Fruit fly (Drosophila melanogaster) whole organism, embryonic: ENCODE measurements around the gene CG13008.

Experiments
- Abd-B ChIP-seq: fragments of 200-800 bp; sonication (Bioruptor generic); optimal IDR thresholded peaks from 2 replicates; lab custom pipeline; 2018; ENCODE audit warnings: missing biosample characterization, mild to moderate bottlenecking, missing genetic modification characterization, moderate library complexity
- CG12071 ChIP-seq: fragments of 200-800 bp; sonication (Bioruptor generic); optimal IDR thresholded peaks from 3 replicates; lab custom pipeline; 2018; ENCODE audit warnings: missing biosample characterization, mild to moderate bottlenecking, missing genetic modification characterization
- CG15514 ChIP-seq: fragments of 200-800 bp; sonication (Bioruptor generic); optimal IDR thresholded peaks from 3 replicates; lab custom pipeline; 2017; ENCODE audit warnings: missing biosample characterization, missing genetic modification characterization, mild to moderate bottlenecking, moderate library complexity, missing genetic modification reagents
- CG15601 ChIP-seq: fragments of 200-800 bp; sonication (Bioruptor generic); optimal IDR thresholded peaks from 3 replicates; lab custom pipeline; 2019; ENCODE audit warnings: missing biosample characterization, mild to moderate bottlenecking, missing genetic modification characterization, moderate library complexity
- CG1603 ChIP-seq: fragments of 200-800 bp; sonication (Bioruptor generic); optimal IDR thresholded peaks from 2 replicates; lab custom pipeline; 2019; ENCODE audit warnings: missing biosample characterization, mild to moderate bottlenecking, missing genetic modification characterization, moderate library complexity
- CG16863 ChIP-seq: fragments of 200-800 bp; sonication (Bioruptor generic); optimal IDR thresholded peaks from 3 replicates; lab custom pipeline; 2016; ENCODE audit warnings: missing biosample characterization, missing genetic modification characterization
- CG17829 ChIP-seq: fragments of 200-800 bp; optimal IDR thresholded peaks from 2 replicates; lab custom pipeline; 2019; ENCODE audit warnings: missing biosample characterization, mild to moderate bottlenecking, missing genetic modification characterization, moderate library complexity
- CG2129 ChIP-seq: fragments of 200-800 bp; sonication (Bioruptor generic); IDR thresholded peaks from 2 replicates; pipeline ENCODE4 v1.3.6; 2022; ENCODE audit warnings: missing biosample characterization, missing genetic modification characterization; ENCODE audit not compliant: partially characterized antibody
- CG31388 ChIP-seq: fragments of 200-800 bp; sonication (Bioruptor generic); optimal IDR thresholded peaks from 2 replicates; lab custom pipeline; 2016; ENCODE audit warnings: missing biosample characterization, missing genetic modification characterization
- CG32767 ChIP-seq: fragments of 200-800 bp; sonication (Bioruptor generic); IDR thresholded peaks from 2 replicates; pipeline ENCODE4 v1.3.6; 2022; ENCODE audit warnings: missing biosample characterization, missing genetic modification characterization
- CG6765 ChIP-seq: fragments of 200-800 bp; sonication (Bioruptor generic); optimal IDR thresholded peaks from 3 replicates; lab custom pipeline; 2017; ENCODE audit warnings: missing biosample characterization, mild to moderate bottlenecking, missing genetic modification characterization
- CG7745 ChIP-seq: fragments of 200-800 bp; sonication (Bioruptor generic); optimal IDR thresholded peaks from 2 replicates; lab custom pipeline; 2018; ENCODE audit warnings: missing biosample characterization, mild to moderate bottlenecking, missing genetic modification characterization, moderate library complexity
- CG7786 ChIP-seq: fragments of 200-800 bp; sonication (Bioruptor generic); optimal IDR thresholded peaks from 2 replicates; lab custom pipeline; 2016; ENCODE audit warnings: missing biosample characterization, missing genetic modification characterization
- CTCF ChIP-seq: fragments of 200-800 bp; sonication (Bioruptor generic); optimal IDR thresholded peaks from 2 replicates; lab custom pipeline; 2017; ENCODE audit warnings: missing biosample characterization, mild to moderate bottlenecking, missing genetic modification characterization, moderate library complexity
- Chrac-16 ChIP-seq: fragments of 200-800 bp; sonication (Bioruptor generic); optimal IDR thresholded peaks from 3 replicates; lab custom pipeline; 2016; ENCODE audit warnings: missing biosample characterization, missing genetic modification characterization
- Dip3 ChIP-seq: fragments of 200-800 bp; sonication (Bioruptor generic); optimal IDR thresholded peaks from 3 replicates; lab custom pipeline; 2016; ENCODE audit warnings: missing biosample characterization, missing genetic modification characterization
- Drgx ChIP-seq: fragments of 200-800 bp; sonication (Bioruptor generic); IDR thresholded peaks from 2 replicates; pipeline ENCODE4 v1.3.6; 2022; ENCODE audit warnings: missing biosample characterization, missing genetic modification characterization
- E2f2 ChIP-seq: fragments of 200-800 bp; sonication (Bioruptor generic); IDR thresholded peaks from 2 replicates; pipeline ENCODE4 v1.3.6; 2022; ENCODE audit warnings: missing biosample characterization, missing genetic modification characterization
- GATAe ChIP-seq: fragments of 200-800 bp; sonication (Bioruptor generic); conservative IDR thresholded peaks from 2 replicates; pipeline ENCODE4 v1.3.6; 2022; ENCODE audit warnings: missing biosample characterization, missing genetic modification characterization
- HLH3B ChIP-seq: fragments of 200-800 bp; sonication (Bioruptor generic); IDR thresholded peaks from 2 replicates; pipeline ENCODE4 v1.3.6; 2022; ENCODE audit warnings: missing biosample characterization, missing genetic modification characterization
- Hmr ChIP-seq: fragments of 200-800 bp; sonication (Bioruptor generic); optimal IDR thresholded peaks from 3 replicates; lab custom pipeline; 2017; ENCODE audit warnings: mild to moderate bottlenecking, missing biosample characterization, missing genetic modification reagents, missing genetic modification characterization
- Med ChIP-seq: fragments of 200-800 bp; sonication (Bioruptor generic); peaks from one replicate; lab custom pipeline; 2016; ENCODE audit warnings: missing biosample characterization, missing genetic modification characterization, mild to moderate bottlenecking, inconsistent platforms, moderate library complexity
- NFAT ChIP-seq: fragments of 200-800 bp; sonication (Bioruptor generic); IDR thresholded peaks from 2 replicates; pipeline ENCODE4 v1.3.6; 2022; ENCODE audit warnings: missing biosample characterization, missing genetic modification characterization
- PHDP ChIP-seq: fragments of 200-800 bp; sonication (Bioruptor generic); optimal IDR thresholded peaks from 3 replicates; lab custom pipeline; 2018; ENCODE audit warnings: missing biosample characterization, mild to moderate bottlenecking, missing genetic modification characterization, moderate library complexity
- Ravus ChIP-seq: fragments of 200-800 bp; sonication (Bioruptor generic); IDR thresholded peaks from 2 replicates; pipeline ENCODE4 v1.3.6; 2022; ENCODE audit warnings: missing biosample characterization, missing genetic modification characterization
- Six4 ChIP-seq: fragments of 200-800 bp; sonication (Bioruptor generic); optimal IDR thresholded peaks from 2 replicates; lab custom pipeline; 2016; ENCODE audit warnings: missing biosample characterization, missing genetic modification characterization
- Ssrp ChIP-seq: fragments of 200-800 bp; sonication (Bioruptor generic); optimal IDR thresholded peaks from 2 replicates; lab custom pipeline; 2018; ENCODE audit warnings: missing biosample characterization, mild to moderate bottlenecking, missing genetic modification characterization, moderate library complexity
- ash1 ChIP-seq: fragments of 200-800 bp; sonication (Bioruptor generic); optimal IDR thresholded peaks from 2 replicates; lab custom pipeline; 2018; ENCODE audit warnings: missing biosample characterization, mild to moderate bottlenecking, missing genetic modification characterization
- cato ChIP-seq: fragments of 200-800 bp; sonication (Bioruptor generic); optimal IDR thresholded peaks from 2 replicates; lab custom pipeline; 2016; ENCODE audit warnings: missing biosample characterization, missing genetic modification characterization, borderline replicate concordance
- chif ChIP-seq, 2 experiments: fragments of 200-800 bp; sonication (Bioruptor generic); optimal IDR thresholded peaks; 3 replicates each; lab custom pipeline; 2016; ENCODE audit warnings: missing biosample characterization in 2 of 2, missing genetic modification characterization in 2 of 2
- chinmo ChIP-seq: fragments of 200-800 bp; sonication (Bioruptor generic); IDR thresholded peaks from 4 replicates; pipeline ENCODE4 v1.3.6; 2022; ENCODE audit warnings: missing biosample characterization, missing genetic modification characterization; ENCODE audit not compliant: partially characterized antibody
- ci ChIP-seq: fragments of 200-800 bp; sonication (Bioruptor generic); IDR thresholded peaks from 3 replicates; pipeline ENCODE4 v1.3.6; 2022; ENCODE audit warnings: missing biosample characterization, missing genetic modification characterization
- ems ChIP-seq: fragments of 200-800 bp; sonication (Bioruptor generic); optimal IDR thresholded peaks from 3 replicates; lab custom pipeline; 2016; ENCODE audit warnings: missing biosample characterization, missing genetic modification characterization
- eyg ChIP-seq: fragments of 200-800 bp; sonication (Bioruptor generic); optimal IDR thresholded peaks from 3 replicates; lab custom pipeline; 2016; ENCODE audit warnings: missing biosample characterization, missing genetic modification characterization
- gro ChIP-seq: fragments of 200-800 bp; sonication (Bioruptor generic); optimal IDR thresholded peaks from 2 replicates; lab custom pipeline; 2016; ENCODE audit warnings: missing biosample characterization, missing genetic modification characterization
- hkb ChIP-seq, 2 experiments: fragments of 200-800 bp in 1 of 2; fragments of >200 bp in 1 of 2; sonication (Bioruptor generic) in 1 of 2; IDR thresholded peaks in 1 of 2; optimal IDR thresholded peaks in 1 of 2; 2 replicates each; pipeline versions ENCODE4 v1.3.6 to Lab custom; 2017 to 2022; ENCODE audit warnings: missing biosample characterization in 1 of 2, missing genetic modification characterization in 1 of 2
- kay ChIP-seq: fragments of 200-800 bp; sonication (Bioruptor generic); optimal IDR thresholded peaks from 2 replicates; lab custom pipeline; 2016; ENCODE audit warnings: missing biosample characterization, missing genetic modification characterization
- ken ChIP-seq: fragments of 200-800 bp; sonication (Bioruptor generic); IDR thresholded peaks from 3 replicates; pipeline ENCODE4 v1.3.6; 2022; ENCODE audit warnings: missing biosample characterization, missing genetic modification characterization
- mam ChIP-seq: fragments of 200-800 bp; sonication (Bioruptor generic); optimal IDR thresholded peaks from 3 replicates; lab custom pipeline; 2016; ENCODE audit warnings: missing biosample characterization, missing genetic modification characterization
- nmo ChIP-seq: fragments of 200-800 bp; sonication (Bioruptor generic); optimal IDR thresholded peaks from 2 replicates; lab custom pipeline; 2018; ENCODE audit warnings: missing biosample characterization, mild to moderate bottlenecking, missing genetic modification characterization, moderate library complexity
- pho ChIP-seq: fragments of 200-800 bp; sonication (Bioruptor generic); optimal IDR thresholded peaks from 2 replicates; lab custom pipeline; 2016; ENCODE audit warnings: missing biosample characterization, missing genetic modification characterization
- sd ChIP-seq: fragments of 200-800 bp; sonication (Bioruptor generic); optimal IDR thresholded peaks from 3 replicates; lab custom pipeline; 2018; ENCODE audit warnings: missing biosample characterization, mild to moderate bottlenecking, missing genetic modification characterization, moderate library complexity
- sima ChIP-seq: fragments of 200-800 bp; sonication (Bioruptor generic); optimal IDR thresholded peaks from 2 replicates; lab custom pipeline; 2016; ENCODE audit warnings: missing biosample characterization, missing genetic modification characterization
- slbo ChIP-seq: fragments of 200-800 bp; sonication (Bioruptor generic); IDR thresholded peaks from 2 replicates; pipeline ENCODE4 v1.3.6; 2022; ENCODE audit warnings: missing biosample characterization, missing genetic modification characterization
- slou ChIP-seq: fragments of 200-800 bp; sonication (Bioruptor generic); optimal IDR thresholded peaks from 3 replicates; lab custom pipeline; 2016; ENCODE audit warnings: missing biosample characterization, missing genetic modification characterization
- tna ChIP-seq: fragments of 200-800 bp; sonication (Bioruptor generic); IDR thresholded peaks from 2 replicates; pipeline ENCODE4 v1.3.6; 2022; ENCODE audit warnings: missing biosample characterization, missing genetic modification characterization; ENCODE audit not compliant: partially characterized antibody
- trem ChIP-seq: fragments of 200-800 bp; optimal IDR thresholded peaks from 3 replicates; lab custom pipeline; 2019; ENCODE audit warnings: missing biosample characterization, mild to moderate bottlenecking, missing genetic modification characterization, moderate library complexity
- trh ChIP-seq: fragments of 200-800 bp; sonication (Bioruptor generic); optimal IDR thresholded peaks from 2 replicates; lab custom pipeline; 2016; ENCODE audit warnings: missing biosample characterization, missing genetic modification characterization
- tx ChIP-seq: fragments of 200-800 bp; sonication (Bioruptor generic); optimal IDR thresholded peaks from 2 replicates; lab custom pipeline; 2016; ENCODE audit warnings: missing biosample characterization, missing genetic modification characterization
- vnd ChIP-seq: fragments of 200-800 bp; sonication (Bioruptor generic); IDR thresholded peaks from 3 replicates; pipeline ENCODE4 v1.3.6; 2022; ENCODE audit warnings: missing biosample characterization, missing genetic modification characterization; ENCODE audit not compliant: partially characterized antibody
- z ChIP-seq: fragments of 200-800 bp; sonication (Bioruptor generic); IDR thresholded peaks from 3 replicates; pipeline ENCODE4 v1.3.6; 2022; ENCODE audit warnings: missing biosample characterization, missing genetic modification characterization
- zen ChIP-seq: fragments of 200-800 bp; sonication (Bioruptor generic); optimal IDR thresholded peaks from 3 replicates; lab custom pipeline; 2018; ENCODE audit warnings: missing biosample characterization, mild to moderate bottlenecking, missing genetic modification characterization, moderate library complexity

The CG13008 gene

DNA sequence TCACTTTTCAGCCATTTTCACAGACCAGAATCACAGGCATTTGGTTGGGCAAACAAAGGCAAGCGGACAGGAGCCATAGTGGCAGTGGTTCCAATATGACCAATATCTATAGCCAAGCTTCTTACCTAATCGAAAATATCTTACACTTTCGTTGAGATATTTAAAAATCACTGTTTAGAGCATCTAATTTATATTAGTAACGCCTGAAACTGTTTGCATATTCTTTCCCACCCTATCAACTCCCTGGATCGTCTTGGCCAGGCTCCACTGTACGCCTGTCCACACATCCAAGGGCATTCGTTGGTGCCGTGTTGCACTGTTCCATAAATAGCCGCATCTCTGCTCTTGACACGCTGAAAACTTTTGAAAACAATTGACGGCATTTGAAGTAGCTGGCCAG, 20.6 kb upstream of the CG13008 start (continued):
- TF ChIP-seq Dip3 (GFP tag; lab: Kevin White, UChicago) (no peak), sima (no peak), CG7786 (no peak), hkb (optimal IDR thresholded peaks at IDR 0.05; lab: Kevin White, UChicago) (no peak), hkb (GFP tag; IDR thresholded peaks at IDR 0.05; lab: Robert Waterston, UW) (0 out of 2 replicates have a peak, but pooled peaks have one; percentile 9), CG1603 (tag; lab: Kevin White, UChicago) (peak; percentile 42), ems (GFP tag; lab: Kevin White, UChicago) (no peak), vnd (GFP tag; lab: Robert Waterston, UW) (no peak), Hmr (GFP tag; lab: Kevin White, UChicago) (no peak), sd (tag; lab: Kevin White, UChicago) (no peak), nmo (GFP tag; lab: Kevin White, UChicago) (peak; percentile 19), chinmo (no peak), CG16863 (GFP tag; lab: Kevin White, UChicago) (no peak), CG6765 (no peak), ci (peak; percentile 57; the same call in 1 of the 3 replicates), z (GFP tag; lab: Robert Waterston, UW) (no peak), zen (tag; lab: Kevin White, UChicago) (no peak), CG12071 (no peak), Med (GFP tag; lab: Kevin White, UChicago) (peak; percentile 80), HLH3B (GFP tag; lab: Robert Waterston, UW) (peak; percentile 44; the same call in 1 of the 2 replicates), slbo (GFP tag; lab: Robert Waterston, UW) (no peak), tna (GFP tag; lab: Robert Waterston, UW) (no peak), CG17829 (tag; lab: Kevin White, UChicago) (no peak), CG15601 (no peak), CG2129 (GFP tag; lab: Robert Waterston, UW) (no peak), mam (GFP tag; lab: Kevin White, UChicago) (no peak), slou (no peak), trh (GFP tag; lab: Kevin White, UChicago) (no peak), E2f2 (no peak), tx (GFP tag; lab: Kevin White, UChicago) (no peak), gro (no peak), chif (GFP tag; optimal IDR thresholded peaks at IDR 0.05; lab: Kevin White, UChicago) (peak in 1 of 2 experiments; percentile 28), eyg (GFP tag; lab: Kevin White, UChicago) (no peak), Drgx (GFP tag; lab: Robert Waterston, UW) (peak; percentile 55; the same call in 1 of the 2 replicates), NFAT (GFP tag; lab: Robert Waterston, UW) (no peak), CTCF (GFP tag; lab: Kevin White, UChicago) (no peak), PHDP (tag; lab: Kevin White, UChicago) (no peak), Chrac-16 (no peak), Abd-B (GFP tag; lab: Kevin White, UChicago) (no peak), GATAe (GFP tag; lab: Robert Waterston, UW) (no peak), CG7745 (tag; lab: Kevin White, UChicago) (no peak), CG15514 (no peak), CG31388 (no peak), ken (GFP tag; lab: Robert Waterston, UW) (peak; percentile 58; the same call in 1 of the 3 replicates), Six4 (GFP tag; lab: Kevin White, UChicago) (no peak), pho (no peak), Ssrp (peak; percentile 17), trem (no peak), cato (GFP tag; lab: Kevin White, UChicago) (no peak), Ravus (GFP tag; lab: Robert Waterston, UW) (no peak), ash1 (GFP tag; lab: Kevin White, UChicago) (no peak), CG32767 (no peak), kay (GFP tag; lab: Kevin White, UChicago) (no peak)
